Fruit fly (Drosophila melanogaster) whole organism, prepupa: ENCODE results near the gene CG13760.

Experiments used
- CG10669 ChIP-seq: fragments of 200-800 bp; sonication (Bioruptor generic); optimal IDR thresholded peaks from 3 replicates; lab custom pipeline; 2018; ENCODE audit warnings: missing biosample characterization, mild to moderate bottlenecking, missing genetic modification characterization, moderate library complexity
- CG11294 ChIP-seq: fragments of 200-800 bp; sonication (Bioruptor generic); IDR thresholded peaks from 2 replicates; pipeline ENCODE4 v1.3.6; 2022; ENCODE audit warnings: missing biosample characterization, missing genetic modification characterization
- CG11762 ChIP-seq: fragments of 200-800 bp; sonication (Bioruptor generic); optimal IDR thresholded peaks from 3 replicates; lab custom pipeline; 2016; ENCODE audit warnings: missing biosample characterization, missing genetic modification characterization; ENCODE audit not compliant: insufficient read depth
- CG1621 ChIP-seq: fragments of 200-800 bp; sonication (Bioruptor generic); optimal IDR thresholded peaks from 3 replicates; lab custom pipeline; 2018; ENCODE audit warnings: missing biosample characterization, mild to moderate bottlenecking, missing genetic modification characterization
- CG16779 ChIP-seq: fragments of 200-800 bp; sonication (Bioruptor generic); optimal IDR thresholded peaks from 3 replicates; lab custom pipeline; 2017; ENCODE audit warnings: missing biosample characterization, mild to moderate bottlenecking, missing genetic modification characterization
- CG3032 ChIP-seq: fragments of 200-800 bp; optimal IDR thresholded peaks from 2 replicates; lab custom pipeline; 2019; ENCODE audit warnings: missing biosample characterization, mild to moderate bottlenecking, missing genetic modification characterization, moderate library complexity
- CG31627 ChIP-seq: fragments of 200-800 bp; sonication (Bioruptor generic); optimal IDR thresholded peaks from 3 replicates; lab custom pipeline; 2016; ENCODE audit warnings: missing biosample characterization, missing genetic modification characterization
- CG32006 ChIP-seq: fragments of 200-800 bp; sonication (Bioruptor generic); optimal IDR thresholded peaks from 3 replicates; lab custom pipeline; 2017; ENCODE audit warnings: missing biosample characterization, mild to moderate bottlenecking, missing genetic modification characterization
- CG34406 ChIP-seq: fragments of 200-800 bp; sonication (Bioruptor generic); optimal IDR thresholded peaks from 3 replicates; lab custom pipeline; 2016; ENCODE audit warnings: missing biosample characterization, missing genetic modification characterization
- CG3919 ChIP-seq: fragments of 200-800 bp; sonication (Bioruptor generic); optimal IDR thresholded peaks from 3 replicates; lab custom pipeline; 2016; ENCODE audit warnings: missing biosample characterization, missing genetic modification characterization
- CG4318 ChIP-seq: fragments of 200-800 bp; sonication (Bioruptor generic); optimal IDR thresholded peaks from 3 replicates; lab custom pipeline; 2017; ENCODE audit warnings: missing biosample characterization, mild to moderate bottlenecking, missing genetic modification characterization
- CG6276 ChIP-seq: fragments of 200-800 bp; sonication (Bioruptor generic); optimal IDR thresholded peaks from 2 replicates; lab custom pipeline; 2017; ENCODE audit warnings: missing biosample characterization, mild to moderate bottlenecking, missing genetic modification characterization
- CG6792 ChIP-seq: fragments of 200-800 bp; sonication (Bioruptor generic); optimal IDR thresholded peaks from 3 replicates; lab custom pipeline; 2016; ENCODE audit warnings: missing biosample characterization, missing genetic modification characterization
- CG6808 ChIP-seq: fragments of 200-800 bp; sonication (Bioruptor generic); optimal IDR thresholded peaks from 3 replicates; lab custom pipeline; 2017; ENCODE audit warnings: missing biosample characterization, missing genetic modification characterization, mild to moderate bottlenecking, moderate library complexity, missing genetic modification reagents
- CG6854 ChIP-seq: fragments of 200-800 bp; sonication (Bioruptor generic); optimal IDR thresholded peaks from 2 replicates; lab custom pipeline; 2017; ENCODE audit warnings: missing biosample characterization, mild to moderate bottlenecking, missing genetic modification characterization
- CG7368 ChIP-seq: fragments of 200-800 bp; sonication (Bioruptor generic); optimal IDR thresholded peaks from 3 replicates; lab custom pipeline; 2016; ENCODE audit warnings: missing biosample characterization, missing genetic modification characterization
- CG8119 ChIP-seq: fragments of 200-800 bp; sonication (Bioruptor generic); IDR thresholded peaks from 3 replicates; pipeline ENCODE4 v1.3.6; 2022; ENCODE audit warnings: missing biosample characterization, missing genetic modification characterization
- CG8319 ChIP-seq: fragments of 200-800 bp; sonication (Bioruptor generic); optimal IDR thresholded peaks from 3 replicates; lab custom pipeline; 2016; ENCODE audit warnings: missing biosample characterization, missing genetic modification characterization
- CG8632 ChIP-seq: fragments of 200-800 bp; sonication (Bioruptor generic); optimal IDR thresholded peaks from 3 replicates; lab custom pipeline; 2016; ENCODE audit warnings: missing biosample characterization, missing genetic modification characterization
- CG9139 ChIP-seq: fragments of 200-800 bp; sonication (Bioruptor generic); optimal IDR thresholded peaks from 3 replicates; lab custom pipeline; 2017; ENCODE audit warnings: missing biosample characterization, mild to moderate bottlenecking, missing genetic modification characterization
- Eip78C ChIP-seq: fragments of 200-800 bp; sonication (Bioruptor generic); peaks from one replicate; lab custom pipeline; 2016; ENCODE audit warnings: missing biosample characterization, missing genetic modification characterization
- Eip93F ChIP-seq: fragments of 200-800 bp; sonication (Bioruptor generic); optimal IDR thresholded peaks from 2 replicates; lab custom pipeline; 2016; ENCODE audit warnings: missing biosample characterization, mild to moderate bottlenecking, missing genetic modification characterization
- Ets21C ChIP-seq: fragments of 200-800 bp; sonication (Bioruptor generic); optimal IDR thresholded peaks from 3 replicates; lab custom pipeline; 2016; ENCODE audit warnings: missing biosample characterization, missing genetic modification characterization
- Ets96B ChIP-seq: fragments of 200-800 bp; optimal IDR thresholded peaks from 2 replicates; lab custom pipeline; 2019; ENCODE audit warnings: missing biosample characterization, mild to moderate bottlenecking, missing genetic modification characterization, moderate library complexity
- Gug ChIP-seq: fragments of 200-800 bp; sonication (Bioruptor generic); IDR thresholded peaks from 2 replicates; pipeline ENCODE4 v1.3.6; 2022; ENCODE audit warnings: missing biosample characterization, missing genetic modification characterization
- Hr38 ChIP-seq: sonication (Bioruptor generic); optimal IDR thresholded peaks from 2 replicates; lab custom pipeline; 2016; ENCODE audit warnings: missing biosample characterization, missing genetic modification characterization
- Hr39 ChIP-seq: fragments of 200-800 bp; sonication (Bioruptor generic); optimal IDR thresholded peaks from 2 replicates; lab custom pipeline; 2016; ENCODE audit warnings: missing biosample characterization, missing genetic modification characterization
- Hr4 ChIP-seq: fragments of 200-800 bp; sonication (Bioruptor generic); optimal IDR thresholded peaks from 3 replicates; lab custom pipeline; 2016; ENCODE audit warnings: missing biosample characterization, missing genetic modification characterization
- Lpt ChIP-seq: fragments of 200-800 bp; sonication (Bioruptor generic); optimal IDR thresholded peaks from 3 replicates; lab custom pipeline; 2016; ENCODE audit warnings: missing biosample characterization, missing genetic modification characterization
- Met ChIP-seq: fragments of 200-800 bp; sonication (Bioruptor generic); optimal IDR thresholded peaks from 3 replicates; lab custom pipeline; 2016; ENCODE audit warnings: missing biosample characterization, missing genetic modification characterization
- OdsH ChIP-seq: fragments of 200-800 bp; sonication (Bioruptor generic); optimal IDR thresholded peaks from 3 replicates; lab custom pipeline; 2016; ENCODE audit warnings: missing biosample characterization, missing genetic modification characterization
- Smox ChIP-seq: fragments of 200-800 bp; sonication (Bioruptor generic); optimal IDR thresholded peaks from 3 replicates; lab custom pipeline; 2016; ENCODE audit warnings: missing biosample characterization, missing genetic modification characterization
- Sox102F ChIP-seq: fragments of 200-800 bp; sonication (Bioruptor generic); optimal IDR thresholded peaks from 2 replicates; lab custom pipeline; 2016; ENCODE audit warnings: missing biosample characterization, mild to moderate bottlenecking, missing genetic modification characterization
- Sox14 ChIP-seq: fragments of 200-800 bp; sonication (Bioruptor generic); optimal IDR thresholded peaks from 3 replicates; lab custom pipeline; 2016; ENCODE audit warnings: missing biosample characterization, missing genetic modification characterization
- achi ChIP-seq: fragments of 200-800 bp; sonication (Bioruptor generic); optimal IDR thresholded peaks from 3 replicates; lab custom pipeline; 2016; ENCODE audit warnings: missing biosample characterization, missing genetic modification characterization
- acj6 ChIP-seq: fragments of 200-800 bp; sonication (Bioruptor generic); optimal IDR thresholded peaks from 3 replicates; lab custom pipeline; 2016; ENCODE audit warnings: missing biosample characterization, missing genetic modification characterization
- cyc ChIP-seq: fragments of 200-800 bp; sonication (Bioruptor generic); optimal IDR thresholded peaks from 3 replicates; lab custom pipeline; 2016; ENCODE audit warnings: missing biosample characterization, missing genetic modification characterization
- dsx ChIP-seq: fragments of 200-800 bp; optimal IDR thresholded peaks from 3 replicates; lab custom pipeline; 2019; ENCODE audit warnings: missing biosample characterization, mild to moderate bottlenecking, missing genetic modification characterization, moderate library complexity; ENCODE audit not compliant: poor library complexity, severe bottlenecking
- eg ChIP-seq: fragments of 200-800 bp; sonication (Bioruptor generic); IDR thresholded peaks from 3 replicates; pipeline ENCODE4 v1.3.6; 2022; ENCODE audit warnings: missing biosample characterization, missing genetic modification characterization
- esn ChIP-seq: fragments of 200-800 bp; sonication (Bioruptor generic); optimal IDR thresholded peaks from 2 replicates; lab custom pipeline; 2016; ENCODE audit warnings: missing biosample characterization, mild to moderate bottlenecking, missing genetic modification characterization, moderate library complexity
- fd59A ChIP-seq: fragments of 200-800 bp; sonication (Bioruptor generic); optimal IDR thresholded peaks from 2 replicates; lab custom pipeline; 2017; ENCODE audit warnings: missing biosample characterization, mild to moderate bottlenecking, missing genetic modification characterization, missing genetic modification reagents
- fd85E ChIP-seq: fragments of 200-800 bp; sonication (Bioruptor generic); optimal IDR thresholded peaks from 3 replicates; lab custom pipeline; 2016; ENCODE audit warnings: missing biosample characterization, missing genetic modification characterization
- fkh ChIP-seq: fragments of 200-800 bp; sonication (Bioruptor generic); optimal IDR thresholded peaks from 3 replicates; lab custom pipeline; 2017; ENCODE audit warnings: missing biosample characterization, mild to moderate bottlenecking, missing genetic modification characterization, moderate library complexity
- lz ChIP-seq: fragments of 200-800 bp; sonication (Bioruptor generic); optimal IDR thresholded peaks from 3 replicates; lab custom pipeline; 2016; ENCODE audit warnings: missing biosample characterization, missing genetic modification characterization
- pdm3 ChIP-seq: fragments of 200-800 bp; sonication (Bioruptor generic); optimal IDR thresholded peaks from 3 replicates; lab custom pipeline; 2016; ENCODE audit warnings: missing biosample characterization, missing genetic modification characterization
- salr ChIP-seq, 2 experiments: fragments of 200-800 bp; sonication (Bioruptor generic); optimal IDR thresholded peaks; 3 replicates each; lab custom pipeline; 2016 to 2018; ENCODE audit warnings: missing biosample characterization in 2 of 2, missing genetic modification characterization in 2 of 2, mild to moderate bottlenecking in 1 of 2
- spab ChIP-seq: fragments of 200-800 bp; sonication (Bioruptor generic); optimal IDR thresholded peaks from 2 replicates; lab custom pipeline; 2017; ENCODE audit warnings: missing biosample characterization, mild to moderate bottlenecking, missing genetic modification characterization, missing genetic modification reagents
- svp ChIP-seq: fragments of 200-800 bp; sonication (Bioruptor generic); peaks from one replicate; lab custom pipeline; 2016; ENCODE audit warnings: missing biosample characterization, missing genetic modification characterization

The CG13760 gene

DNA sequence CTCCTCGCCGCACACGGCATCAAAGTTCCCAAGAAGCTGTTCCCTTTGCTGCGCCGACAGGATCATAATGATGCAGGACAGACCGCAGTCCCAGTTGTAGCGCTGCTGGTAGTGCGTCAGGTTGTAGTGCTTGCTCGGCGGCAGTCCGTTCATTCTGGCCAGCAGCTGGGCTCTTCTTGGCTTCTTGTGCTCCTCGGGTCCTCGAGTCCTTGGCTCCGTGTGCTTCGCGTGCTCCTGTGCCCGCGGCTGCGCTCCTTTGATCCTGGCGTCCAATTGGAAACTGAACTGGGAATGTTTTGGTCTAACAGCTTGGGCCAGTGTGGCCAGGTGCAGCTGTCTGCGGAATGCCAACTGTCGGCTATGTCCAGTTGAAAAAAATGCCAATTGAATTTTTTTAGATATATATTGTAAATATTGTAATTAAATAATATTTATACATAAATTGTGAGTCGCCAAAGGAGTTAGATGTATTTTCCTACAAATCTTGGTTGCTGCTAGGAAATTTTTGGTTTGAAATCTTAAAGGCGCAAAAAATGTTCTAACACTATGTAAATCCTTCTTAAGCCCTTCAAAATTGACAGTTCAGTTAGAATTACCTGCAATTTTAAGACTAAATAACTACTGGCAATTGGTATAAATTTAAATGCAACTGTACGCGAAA, at the start of gene CG13760:
Gene CG13760, minus strand, starts transcription at position 645 of the 661 bp plus-strand sequence.
- TF ChIP-seq Hr4 (GFP tag; lab: Kevin White, UChicago): peak; percentile 20
- TF ChIP-seq Eip78C: peak; percentile 57
- peak; percentile 14 for TF ChIP-seq CG3919
- peak; percentile 6 for TF ChIP-seq cyc (GFP tag; lab: Kevin White, UChicago)
- no peak for TF ChIP-seq acj6 (GFP tag; lab: Kevin White, UChicago)

DNA sequence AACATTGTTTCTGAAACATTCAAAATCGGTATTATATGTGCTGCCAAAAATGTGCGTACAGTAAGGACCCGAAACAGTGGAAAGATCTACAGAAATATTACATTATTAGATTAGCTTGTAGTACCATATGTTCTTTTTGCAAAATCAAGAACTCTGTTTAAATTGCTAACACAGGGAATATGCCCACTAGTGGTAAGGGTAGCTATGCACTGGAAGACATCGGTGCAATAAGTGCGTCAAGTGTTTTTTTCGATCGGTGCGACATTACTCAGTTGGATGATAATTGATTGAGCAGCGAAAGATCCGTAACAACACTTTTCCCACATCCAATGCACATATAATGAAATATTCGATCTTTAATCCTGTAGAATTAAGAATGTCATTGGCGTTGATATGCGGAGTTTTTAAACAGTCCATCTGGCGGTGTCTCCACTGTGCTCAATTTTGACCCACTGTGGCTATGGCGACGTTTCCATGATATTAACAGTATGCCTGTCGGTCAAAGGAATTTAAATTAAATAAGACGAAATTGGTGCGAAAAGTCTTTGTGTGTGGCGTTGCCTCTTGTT, 49.7 kb upstream of the CG13760 start:
- no peak for TF ChIP-seq Hr38 (GFP tag; lab: Kevin White, UChicago)
- TF ChIP-seq svp (GFP tag; lab: Kevin White, UChicago): peak; percentile 80
- no peak for TF ChIP-seq CG8319 (GFP tag; lab: Kevin White, UChicago)
- TF ChIP-seq CG8632 (GFP tag; lab: Kevin White, UChicago): no peak
- no peak for TF ChIP-seq CG8119 (GFP tag; lab: Robert Waterston, UW)
- TF ChIP-seq CG1621 (tag; lab: Kevin White, UChicago): no peak
- TF ChIP-seq cyc (GFP tag; lab: Kevin White, UChicago): peak; percentile 26
- no peak for TF ChIP-seq CG3032 (tag; lab: Kevin White, UChicago)
- TF ChIP-seq acj6 (GFP tag; lab: Kevin White, UChicago): no peak
- no peak for TF ChIP-seq CG9139 (GFP tag; lab: Kevin White, UChicago)
- TF ChIP-seq fd85E: no peak
- no peak for TF ChIP-seq Sox102F (GFP tag; lab: Kevin White, UChicago)
- peak; percentile 49 for TF ChIP-seq Hr39
- peak; percentile 13 for TF ChIP-seq Sox14 (GFP tag; lab: Kevin White, UChicago)
- peak; percentile 78 for TF ChIP-seq Eip78C
- peak; percentile 7 for TF ChIP-seq CG3919
- peak; percentile 38 for TF ChIP-seq pdm3 (GFP tag; lab: Kevin White, UChicago)
- no peak for TF ChIP-seq dsx
- no peak for TF ChIP-seq Ets21C (GFP tag; lab: Kevin White, UChicago)
- TF ChIP-seq OdsH (GFP tag; lab: Kevin White, UChicago): peak; percentile 34
- TF ChIP-seq CG31627 (GFP tag; lab: Kevin White, UChicago): peak; percentile 32
- no peak for TF ChIP-seq Lpt
- no peak for TF ChIP-seq Ets96B (tag; lab: Kevin White, UChicago)
- TF ChIP-seq CG6808: peak; percentile 5
- TF ChIP-seq achi: peak; percentile 3
- TF ChIP-seq salr (GFP tag; optimal IDR thresholded peaks at IDR 0.05; lab: Kevin White, UChicago): no peak
- no peak for TF ChIP-seq fd59A (GFP tag; lab: Kevin White, UChicago)
- TF ChIP-seq Hr4 (GFP tag; lab: Kevin White, UChicago): no peak
- TF ChIP-seq CG4318 (GFP tag; lab: Kevin White, UChicago): no peak
- no peak for TF ChIP-seq fkh (GFP tag; lab: Kevin White, UChicago)
- peak; percentile 35 for TF ChIP-seq Smox
- TF ChIP-seq CG6792 (GFP tag; lab: Kevin White, UChicago): no peak
- TF ChIP-seq Gug (GFP tag; lab: Robert Waterston, UW): no peak
- peak; percentile 44 for TF ChIP-seq lz
- peak; percentile 44 for TF ChIP-seq CG32006 (GFP tag; lab: Kevin White, UChicago)
- TF ChIP-seq CG10669 (GFP tag; lab: Kevin White, UChicago): no peak
- TF ChIP-seq spab: peak; percentile 8
- TF ChIP-seq eg: 0 out of 3 replicates have a peak, but pooled peaks have one; percentile 52
- TF ChIP-seq Eip93F: no peak
- TF ChIP-seq CG6276 (GFP tag; lab: Kevin White, UChicago): peak; percentile 3
- no peak for TF ChIP-seq CG6854
- no peak for TF ChIP-seq CG7368 (GFP tag; lab: Kevin White, UChicago)
- no peak for TF ChIP-seq CG11762 (GFP tag; lab: Kevin White, UChicago)
- TF ChIP-seq CG11294 (GFP tag; lab: Robert Waterston, UW): no peak
- TF ChIP-seq CG16779 (tag; lab: Kevin White, UChicago): no peak
- TF ChIP-seq CG34406 (GFP tag; lab: Kevin White, UChicago): peak; percentile 10
- TF ChIP-seq esn: peak; percentile 49
- TF ChIP-seq Met (GFP tag; lab: Kevin White, UChicago): no peak
